Fruit fly (Drosophila melanogaster) whole organism, prepupa: ENCODE data around the gene CG15408.

Source experiments
- Blimp-1 ChIP-seq: fragments of 200-800 bp; sonication (Bioruptor generic); optimal IDR thresholded peaks from 3 replicates; lab custom pipeline; 2017; ENCODE audit warnings: missing biosample characterization, missing genetic modification characterization, mild to moderate bottlenecking, moderate library complexity, missing genetic modification reagents
- CG10631 ChIP-seq: fragments of 200-800 bp; sonication (Bioruptor generic); optimal IDR thresholded peaks from 2 replicates; lab custom pipeline; 2016; ENCODE audit warnings: missing biosample characterization, missing genetic modification characterization
- CG11762 ChIP-seq: fragments of 200-800 bp; sonication (Bioruptor generic); optimal IDR thresholded peaks from 3 replicates; lab custom pipeline; 2016; ENCODE audit warnings: missing biosample characterization, missing genetic modification characterization; ENCODE audit not compliant: insufficient read depth
- CG11902 ChIP-seq: fragments of 200-800 bp; sonication (Bioruptor generic); optimal IDR thresholded peaks from 3 replicates; lab custom pipeline; 2016; ENCODE audit warnings: missing biosample characterization, missing genetic modification characterization
- CG15336 ChIP-seq: fragments of 200-800 bp; sonication (Bioruptor generic); IDR thresholded peaks from 2 replicates; pipeline ENCODE4 v1.3.6; 2022; ENCODE audit warnings: missing biosample characterization, missing genetic modification characterization
- CG16779 ChIP-seq: fragments of 200-800 bp; sonication (Bioruptor generic); optimal IDR thresholded peaks from 3 replicates; lab custom pipeline; 2017; ENCODE audit warnings: missing biosample characterization, mild to moderate bottlenecking, missing genetic modification characterization
- CG3032 ChIP-seq: fragments of 200-800 bp; optimal IDR thresholded peaks from 2 replicates; lab custom pipeline; 2019; ENCODE audit warnings: missing biosample characterization, mild to moderate bottlenecking, missing genetic modification characterization, moderate library complexity
- CG32006 ChIP-seq: fragments of 200-800 bp; sonication (Bioruptor generic); optimal IDR thresholded peaks from 3 replicates; lab custom pipeline; 2017; ENCODE audit warnings: missing biosample characterization, mild to moderate bottlenecking, missing genetic modification characterization
- CG34406 ChIP-seq: fragments of 200-800 bp; sonication (Bioruptor generic); optimal IDR thresholded peaks from 3 replicates; lab custom pipeline; 2016; ENCODE audit warnings: missing biosample characterization, missing genetic modification characterization
- CG4318 ChIP-seq: fragments of 200-800 bp; sonication (Bioruptor generic); optimal IDR thresholded peaks from 3 replicates; lab custom pipeline; 2017; ENCODE audit warnings: missing biosample characterization, mild to moderate bottlenecking, missing genetic modification characterization
- CG6163 ChIP-seq: fragments of 200-800 bp; sonication (Bioruptor generic); IDR thresholded peaks from 3 replicates; pipeline ENCODE4 v1.3.6; 2022; ENCODE audit warnings: missing biosample characterization, missing genetic modification characterization
- CG6276 ChIP-seq: fragments of 200-800 bp; sonication (Bioruptor generic); optimal IDR thresholded peaks from 2 replicates; lab custom pipeline; 2017; ENCODE audit warnings: missing biosample characterization, mild to moderate bottlenecking, missing genetic modification characterization
- CG6792 ChIP-seq: fragments of 200-800 bp; sonication (Bioruptor generic); optimal IDR thresholded peaks from 3 replicates; lab custom pipeline; 2016; ENCODE audit warnings: missing biosample characterization, missing genetic modification characterization
- CG6808 ChIP-seq: fragments of 200-800 bp; sonication (Bioruptor generic); optimal IDR thresholded peaks from 3 replicates; lab custom pipeline; 2017; ENCODE audit warnings: missing biosample characterization, missing genetic modification characterization, mild to moderate bottlenecking, moderate library complexity, missing genetic modification reagents
- CG8119 ChIP-seq: fragments of 200-800 bp; sonication (Bioruptor generic); IDR thresholded peaks from 3 replicates; pipeline ENCODE4 v1.3.6; 2022; ENCODE audit warnings: missing biosample characterization, missing genetic modification characterization
- CG8319 ChIP-seq: fragments of 200-800 bp; sonication (Bioruptor generic); optimal IDR thresholded peaks from 3 replicates; lab custom pipeline; 2016; ENCODE audit warnings: missing biosample characterization, missing genetic modification characterization
- CG8632 ChIP-seq: fragments of 200-800 bp; sonication (Bioruptor generic); optimal IDR thresholded peaks from 3 replicates; lab custom pipeline; 2016; ENCODE audit warnings: missing biosample characterization, missing genetic modification characterization
- CG9139 ChIP-seq: fragments of 200-800 bp; sonication (Bioruptor generic); optimal IDR thresholded peaks from 3 replicates; lab custom pipeline; 2017; ENCODE audit warnings: missing biosample characterization, mild to moderate bottlenecking, missing genetic modification characterization
- Eip75B ChIP-seq: fragments of 200-800 bp; sonication (Bioruptor generic); optimal IDR thresholded peaks from 3 replicates; lab custom pipeline; 2016; ENCODE audit warnings: missing biosample characterization, missing genetic modification characterization
- Eip78C ChIP-seq: fragments of 200-800 bp; sonication (Bioruptor generic); peaks from one replicate; lab custom pipeline; 2016; ENCODE audit warnings: missing biosample characterization, missing genetic modification characterization
- Ets21C ChIP-seq: fragments of 200-800 bp; sonication (Bioruptor generic); optimal IDR thresholded peaks from 3 replicates; lab custom pipeline; 2016; ENCODE audit warnings: missing biosample characterization, missing genetic modification characterization
- Ets96B ChIP-seq: fragments of 200-800 bp; optimal IDR thresholded peaks from 2 replicates; lab custom pipeline; 2019; ENCODE audit warnings: missing biosample characterization, mild to moderate bottlenecking, missing genetic modification characterization, moderate library complexity
- Gug ChIP-seq: fragments of 200-800 bp; sonication (Bioruptor generic); IDR thresholded peaks from 2 replicates; pipeline ENCODE4 v1.3.6; 2022; ENCODE audit warnings: missing biosample characterization, missing genetic modification characterization
- Hr38 ChIP-seq: sonication (Bioruptor generic); optimal IDR thresholded peaks from 2 replicates; lab custom pipeline; 2016; ENCODE audit warnings: missing biosample characterization, missing genetic modification characterization
- Hr39 ChIP-seq: fragments of 200-800 bp; sonication (Bioruptor generic); optimal IDR thresholded peaks from 2 replicates; lab custom pipeline; 2016; ENCODE audit warnings: missing biosample characterization, missing genetic modification characterization
- Hr4 ChIP-seq: fragments of 200-800 bp; sonication (Bioruptor generic); optimal IDR thresholded peaks from 3 replicates; lab custom pipeline; 2016; ENCODE audit warnings: missing biosample characterization, missing genetic modification characterization
- Lpt ChIP-seq: fragments of 200-800 bp; sonication (Bioruptor generic); optimal IDR thresholded peaks from 3 replicates; lab custom pipeline; 2016; ENCODE audit warnings: missing biosample characterization, missing genetic modification characterization
- Met ChIP-seq: fragments of 200-800 bp; sonication (Bioruptor generic); optimal IDR thresholded peaks from 3 replicates; lab custom pipeline; 2016; ENCODE audit warnings: missing biosample characterization, missing genetic modification characterization
- Sox102F ChIP-seq: fragments of 200-800 bp; sonication (Bioruptor generic); optimal IDR thresholded peaks from 2 replicates; lab custom pipeline; 2016; ENCODE audit warnings: missing biosample characterization, mild to moderate bottlenecking, missing genetic modification characterization
- Sox14 ChIP-seq: fragments of 200-800 bp; sonication (Bioruptor generic); optimal IDR thresholded peaks from 3 replicates; lab custom pipeline; 2016; ENCODE audit warnings: missing biosample characterization, missing genetic modification characterization
- Sox15 ChIP-seq: fragments of 200-800 bp; sonication (Bioruptor generic); optimal IDR thresholded peaks from 3 replicates; lab custom pipeline; 2016; ENCODE audit warnings: missing biosample characterization, missing genetic modification characterization
- achi ChIP-seq: fragments of 200-800 bp; sonication (Bioruptor generic); optimal IDR thresholded peaks from 3 replicates; lab custom pipeline; 2016; ENCODE audit warnings: missing biosample characterization, missing genetic modification characterization
- cyc ChIP-seq: fragments of 200-800 bp; sonication (Bioruptor generic); optimal IDR thresholded peaks from 3 replicates; lab custom pipeline; 2016; ENCODE audit warnings: missing biosample characterization, missing genetic modification characterization
- dac ChIP-seq: fragments of 200-800 bp; sonication (Bioruptor generic); optimal IDR thresholded peaks from 2 replicates; lab custom pipeline; 2017; ENCODE audit warnings: missing biosample characterization, mild to moderate bottlenecking, missing genetic modification characterization
- dsx ChIP-seq: fragments of 200-800 bp; optimal IDR thresholded peaks from 3 replicates; lab custom pipeline; 2019; ENCODE audit warnings: missing biosample characterization, mild to moderate bottlenecking, missing genetic modification characterization, moderate library complexity; ENCODE audit not compliant: poor library complexity, severe bottlenecking
- esn ChIP-seq: fragments of 200-800 bp; sonication (Bioruptor generic); optimal IDR thresholded peaks from 2 replicates; lab custom pipeline; 2016; ENCODE audit warnings: missing biosample characterization, mild to moderate bottlenecking, missing genetic modification characterization, moderate library complexity
- fd59A ChIP-seq: fragments of 200-800 bp; sonication (Bioruptor generic); optimal IDR thresholded peaks from 2 replicates; lab custom pipeline; 2017; ENCODE audit warnings: missing biosample characterization, mild to moderate bottlenecking, missing genetic modification characterization, missing genetic modification reagents
- fd85E ChIP-seq: fragments of 200-800 bp; sonication (Bioruptor generic); optimal IDR thresholded peaks from 3 replicates; lab custom pipeline; 2016; ENCODE audit warnings: missing biosample characterization, missing genetic modification characterization
- lz ChIP-seq: fragments of 200-800 bp; sonication (Bioruptor generic); optimal IDR thresholded peaks from 3 replicates; lab custom pipeline; 2016; ENCODE audit warnings: missing biosample characterization, missing genetic modification characterization
- net ChIP-seq: fragments of 200-800 bp; sonication (Bioruptor generic); optimal IDR thresholded peaks from 3 replicates; lab custom pipeline; 2016; ENCODE audit warnings: missing biosample characterization, missing genetic modification characterization
- salr ChIP-seq, 2 experiments: fragments of 200-800 bp; sonication (Bioruptor generic); optimal IDR thresholded peaks; 3 replicates each; lab custom pipeline; 2016 to 2018; ENCODE audit warnings: missing biosample characterization in 2 of 2, missing genetic modification characterization in 2 of 2, mild to moderate bottlenecking in 1 of 2
- ss ChIP-seq, 2 experiments: fragments of 200-800 bp; sonication (Bioruptor generic); optimal IDR thresholded peaks; 2 replicates in 1 of 2; 3 replicates in 1 of 2; lab custom pipeline; 2017 to 2018; ENCODE audit warnings: mild to moderate bottlenecking in 2 of 2, missing biosample characterization in 2 of 2, missing genetic modification characterization in 2 of 2, moderate library complexity in 1 of 2
- svp ChIP-seq: fragments of 200-800 bp; sonication (Bioruptor generic); peaks from one replicate; lab custom pipeline; 2016; ENCODE audit warnings: missing biosample characterization, missing genetic modification characterization
- topi ChIP-seq: fragments of 200-800 bp; sonication (Bioruptor generic); optimal IDR thresholded peaks from 3 replicates; lab custom pipeline; 2016; ENCODE audit warnings: missing biosample characterization, missing genetic modification characterization

CG15408 gene

DNA sequence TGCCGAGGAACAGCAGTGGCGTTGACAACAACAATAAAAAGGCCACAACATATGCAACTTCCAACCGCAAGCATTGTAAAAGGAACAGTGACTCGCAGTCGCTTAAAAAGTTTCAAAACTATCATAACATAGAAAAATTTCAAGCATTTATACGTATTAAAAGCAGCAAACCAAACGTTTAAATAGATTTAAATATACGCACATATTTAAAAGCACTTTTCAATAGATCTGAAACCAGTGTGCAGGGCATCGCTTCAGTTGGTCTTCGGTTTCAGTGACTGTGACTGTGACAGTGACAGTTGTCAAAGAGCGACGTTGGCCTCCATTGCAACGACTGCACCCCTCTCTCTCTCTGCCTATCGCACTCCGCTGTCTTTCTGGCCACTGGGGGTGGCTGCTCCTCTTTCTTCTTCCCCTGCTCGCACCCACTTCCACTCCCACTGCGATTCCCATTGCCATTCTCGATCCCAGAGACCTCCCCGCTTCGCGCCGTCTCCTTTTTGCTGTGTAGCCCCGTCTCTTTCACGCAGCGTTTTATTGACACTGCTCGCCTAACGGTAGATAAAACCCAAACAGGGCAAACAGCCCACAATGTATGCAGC is 15.6 kb downstream of the CG15408 start (continued):
- peak; percentile 93 for TF ChIP-seq CG34406 (GFP tag; lab: Kevin White, UChicago)
- peak; percentile 92 for TF ChIP-seq CG8632 (GFP tag; lab: Kevin White, UChicago)
- TF ChIP-seq Hr38 (GFP tag; lab: Kevin White, UChicago), result peak; percentile 46
- peak; percentile 94 for TF ChIP-seq Hr4 (GFP tag; lab: Kevin White, UChicago)
- TF ChIP-seq Eip75B (GFP tag; lab: Kevin White, UChicago), result peak; percentile 92
- peak; percentile 91 for TF ChIP-seq Hr39 (GFP tag; lab: Kevin White, UChicago)
- TF ChIP-seq topi, result peak; percentile 90
- peak; percentile 89 for TF ChIP-seq dsx (GFP tag; lab: Kevin White, UChicago)
- TF ChIP-seq CG6792, result peak; percentile 95
- TF ChIP-seq cyc (GFP tag; lab: Kevin White, UChicago), result peak; percentile 80
- TF ChIP-seq CG9139 (GFP tag; lab: Kevin White, UChicago), result peak; percentile 86
- peak; percentile 91 for TF ChIP-seq CG11902 (GFP tag; lab: Kevin White, UChicago)
- peak; percentile 69 for TF ChIP-seq Blimp-1 (GFP tag; lab: Kevin White, UChicago)
- TF ChIP-seq dac (GFP tag; lab: Kevin White, UChicago), result peak; percentile 90
- peak; percentile 98 for TF ChIP-seq Eip78C (GFP tag; lab: Kevin White, UChicago)
- peak; percentile 91 for TF ChIP-seq lz (GFP tag; lab: Kevin White, UChicago)
- peak; percentile 93 for TF ChIP-seq Ets96B (tag; lab: Kevin White, UChicago)
- TF ChIP-seq CG10631 (GFP tag; lab: Kevin White, UChicago), result peak; percentile 94
- TF ChIP-seq fd59A (GFP tag; lab: Kevin White, UChicago), result peak; percentile 89
- TF ChIP-seq Lpt (GFP tag; lab: Kevin White, UChicago), result peak; percentile 93
- TF ChIP-seq CG15336 (GFP tag; lab: Robert Waterston, UW), result peak; percentile 93
- peak; percentile 93 for TF ChIP-seq CG8319 (GFP tag; lab: Kevin White, UChicago)
- TF ChIP-seq achi (GFP tag; lab: Kevin White, UChicago), result peak; percentile 95
- TF ChIP-seq CG4318 (GFP tag; lab: Kevin White, UChicago), result peak; percentile 85
- TF ChIP-seq CG6163 (GFP tag; lab: Robert Waterston, UW), result peak; percentile 98
- TF ChIP-seq net, result peak; percentile 92
- peak; percentile 83 to 91 for TF ChIP-seq ss (GFP tag; optimal IDR thresholded peaks at IDR 0.05; lab: Kevin White, UChicago)
- TF ChIP-seq CG8119, result peak; percentile 96
- peak; percentile 92 for TF ChIP-seq Ets21C (GFP tag; lab: Kevin White, UChicago)
- TF ChIP-seq CG6276, result peak; percentile 86
- TF ChIP-seq Sox14 (GFP tag; lab: Kevin White, UChicago), result peak; percentile 96
- TF ChIP-seq svp, result peak; percentile 97
- TF ChIP-seq, all 60 proteins: peak for 59

DNA sequence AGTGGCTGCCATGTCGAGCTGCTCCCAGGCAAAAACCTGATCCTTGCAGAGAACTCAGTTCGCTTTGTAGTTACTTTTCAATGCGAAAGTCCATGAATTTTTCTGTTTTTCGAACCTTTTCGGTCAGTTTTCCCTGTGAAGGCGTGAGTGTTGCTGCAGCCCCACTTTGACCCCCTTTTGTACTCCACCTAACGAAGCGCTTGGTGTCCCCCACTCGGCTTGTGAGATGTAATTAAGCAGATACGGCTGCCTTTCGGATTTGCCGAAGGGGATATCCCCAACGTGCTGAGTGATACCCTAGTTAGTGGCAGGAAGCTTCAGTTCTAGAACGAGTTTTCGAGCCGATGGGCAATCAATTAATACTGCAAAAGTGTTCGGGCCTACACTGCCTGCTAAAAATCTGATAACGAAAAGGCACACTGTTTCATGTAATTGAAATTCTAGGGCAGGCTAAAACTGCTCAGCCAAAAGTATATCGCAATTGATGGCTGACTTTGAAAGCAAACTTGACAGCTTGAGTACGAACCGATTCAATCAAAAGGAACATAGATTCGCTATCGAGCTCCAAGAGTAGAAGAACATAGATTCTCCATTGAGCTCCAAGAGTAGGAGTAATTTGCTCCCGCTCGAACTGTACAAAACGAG is 19.1 kb downstream of the CG15408 start:
- TF ChIP-seq CG15336 (GFP tag; lab: Robert Waterston, UW), result no peak
- TF ChIP-seq CG11902 (GFP tag; lab: Kevin White, UChicago), result no peak
- TF ChIP-seq CG6792, result peak; percentile 36
- TF ChIP-seq dsx (GFP tag; lab: Kevin White, UChicago), result peak; percentile 80
- TF ChIP-seq Sox15 (GFP tag; lab: Kevin White, UChicago), result peak; percentile 10
- TF ChIP-seq cyc (GFP tag; lab: Kevin White, UChicago), result peak; percentile 11
- TF ChIP-seq CG6808 (GFP tag; lab: Kevin White, UChicago), result peak; percentile 66
- TF ChIP-seq net, result peak; percentile 26
- no peak for TF ChIP-seq Gug (GFP tag; lab: Robert Waterston, UW)
- peak; percentile 30 for TF ChIP-seq Met (GFP tag; lab: Kevin White, UChicago)
- TF ChIP-seq salr (GFP tag; optimal IDR thresholded peaks at IDR 0.05; lab: Kevin White, UChicago), result no peak
- TF ChIP-seq fd85E (GFP tag; lab: Kevin White, UChicago), result no peak
- TF ChIP-seq topi, result peak; percentile 36
- no peak for TF ChIP-seq dac (GFP tag; lab: Kevin White, UChicago)
- no peak for TF ChIP-seq CG16779 (tag; lab: Kevin White, UChicago)
- TF ChIP-seq Ets96B (tag; lab: Kevin White, UChicago), result peak; percentile 58
- TF ChIP-seq CG34406 (GFP tag; lab: Kevin White, UChicago), result peak; percentile 5
- TF ChIP-seq CG11762 (GFP tag; lab: Kevin White, UChicago), result no peak
- TF ChIP-seq Ets21C (GFP tag; lab: Kevin White, UChicago), result no peak
- TF ChIP-seq CG8119, result 0 out of 3 replicates have a peak, but pooled peaks have one; percentile 33
- peak; percentile 19 for TF ChIP-seq esn (GFP tag; lab: Kevin White, UChicago)
- TF ChIP-seq CG6276, result no peak
- no peak for TF ChIP-seq Lpt (GFP tag; lab: Kevin White, UChicago)
- TF ChIP-seq CG3032 (tag; lab: Kevin White, UChicago), result peak; percentile 72
- peak; percentile 20 for TF ChIP-seq CG32006 (GFP tag; lab: Kevin White, UChicago)
- TF ChIP-seq Hr39 (GFP tag; lab: Kevin White, UChicago), result peak; percentile 25
- TF ChIP-seq fd59A (GFP tag; lab: Kevin White, UChicago), result peak; percentile 63
- peak; percentile 39 for TF ChIP-seq CG10631 (GFP tag; lab: Kevin White, UChicago)
- peak; percentile 29 for TF ChIP-seq Sox102F
- TF ChIP-seq Eip75B (GFP tag; lab: Kevin White, UChicago), result peak; percentile 25
- TF ChIP-seq CG4318 (GFP tag; lab: Kevin White, UChicago), result no peak
